Fruit fly (Drosophila melanogaster): Measurements from ENCODE around the gene RpL13A.

Gene RpL13A

dm6 chr3R:5647705-5648568 is 23.7 kb downstream of the RpL13A start:
- TF ChIP-seq CG17801 (GFP tag; optimal IDR thresholded peaks at IDR 0.05; ENCODE audit: partially characterized antibody), result no peak

dm6 chr3R:5648569-5649476 is 24.5 kb downstream of the RpL13A start, which contains the start of the genes MTA1-like and Sec23:
Gene MTA1-like, minus strand, starts transcription at chr3R:5648738.
Gene Sec23, plus strand, starts transcription at chr3R:5649065.
- TF ChIP-seq CG17801 (GFP tag; optimal IDR thresholded peaks at IDR 0.05; ENCODE audit: partially characterized antibody), result no peak

dm6 chr3R:5649903-5650302 is 25.6 kb downstream of the RpL13A start:
- no peak for TF ChIP-seq CG17801 (GFP tag; optimal IDR thresholded peaks at IDR 0.05; ENCODE audit: partially characterized antibody)

dm6 chr3R:5653887-5654286 is 29.6 kb downstream of the RpL13A start:
- TF ChIP-seq CG17801 (GFP tag; optimal IDR thresholded peaks at IDR 0.05; ENCODE audit: partially characterized antibody), result no peak

- peak; percentile 93 for TF ChIP-seq CG17801 (GFP tag; optimal IDR thresholded peaks at IDR 0.05; ENCODE audit: partially characterized antibody)
Measured at dm6 chr3R:5654692-5655181, 30.5 kb downstream of the RpL13A start, which contains the start of the genes elm and MED27. Gene elm, minus strand, starts transcription at chr3R:5654861. Gene MED27, plus strand, starts transcription at chr3R:5655139.

- TF ChIP-seq CG17801 (GFP tag; optimal IDR thresholded peaks at IDR 0.05; ENCODE audit: partially characterized antibody), result no peak
Measured at dm6 chr3R:5658984-5659802, 34.9 kb downstream of the RpL13A start.

- TF ChIP-seq CG17801 (GFP tag; optimal IDR thresholded peaks at IDR 0.05; ENCODE audit: partially characterized antibody), result no peak
Measured at dm6 chr3R:5659829-5660197, 35.5 kb downstream of the RpL13A start, which contains the start of gene CG2182. Gene CG2182, minus strand, starts transcription at chr3R:5659912.

- TF ChIP-seq CG17801 (GFP tag; optimal IDR thresholded peaks at IDR 0.05; ENCODE audit: partially characterized antibody), result no peak
Measured at dm6 chr3R:5660198-5660893, 36.1 kb downstream of the RpL13A start, which contains the start of gene Wdr33. Gene Wdr33, plus strand, starts transcription at chr3R:5660635.

dm6 chr3R:5668928-5669739 is 44.9 kb downstream of the RpL13A start, which contains the start of the genes Xe7 and Atg17:
Gene Xe7, minus strand, starts transcription at chr3R:5669334.
Gene Atg17, plus strand, starts transcription at chr3R:5669713.
- TF ChIP-seq CG17801 (GFP tag; optimal IDR thresholded peaks at IDR 0.05; ENCODE audit: partially characterized antibody), result peak; percentile 88

- no peak for TF ChIP-seq CG17801 (GFP tag; optimal IDR thresholded peaks at IDR 0.05; ENCODE audit: partially characterized antibody)
Measured at dm6 chr3R:5669740-5670659, 45.7 kb downstream of the RpL13A start.

- peak; percentile 30 for TF ChIP-seq CG17801 (GFP tag; optimal IDR thresholded peaks at IDR 0.05; ENCODE audit: partially characterized antibody)
Measured at dm6 chr3R:5670660-5671264, 46.5 kb downstream of the RpL13A start.
